Fruit fly (Drosophila melanogaster) whole organism, embryonic: Measurements from ENCODE around the gene Ddc.

Source experiments
- CG10267 ChIP-seq: fragments of 200-800 bp; sonication (Bioruptor generic); optimal IDR thresholded peaks from 2 replicates; lab custom pipeline; 2018; ENCODE audit warnings: missing biosample characterization, mild to moderate bottlenecking, missing genetic modification characterization, moderate library complexity
- CG10321 ChIP-seq: fragments of 200-800 bp; sonication (Bioruptor generic); IDR thresholded peaks from 2 replicates; pipeline ENCODE4 v1.3.6; 2022; ENCODE audit warnings: missing biosample characterization, missing genetic modification characterization
- CG12071 ChIP-seq: fragments of 200-800 bp; sonication (Bioruptor generic); optimal IDR thresholded peaks from 3 replicates; lab custom pipeline; 2018; ENCODE audit warnings: missing biosample characterization, mild to moderate bottlenecking, missing genetic modification characterization
- CG12659 ChIP-seq: fragments of 200-800 bp; sonication (Bioruptor generic); optimal IDR thresholded peaks from 3 replicates; lab custom pipeline; 2017; ENCODE audit warnings: mild to moderate bottlenecking, missing biosample characterization, missing genetic modification reagents, missing genetic modification characterization
- CG13287 ChIP-seq: fragments of 200-800 bp; sonication (Bioruptor generic); IDR thresholded peaks from 2 replicates; pipeline ENCODE4 v1.3.6; 2022; ENCODE audit warnings: missing biosample characterization, missing genetic modification characterization; ENCODE audit not compliant: partially characterized antibody
- CG15269 ChIP-seq: fragments of 200-800 bp; sonication (Bioruptor generic); optimal IDR thresholded peaks from 2 replicates; lab custom pipeline; 2018; ENCODE audit warnings: missing biosample characterization, mild to moderate bottlenecking, missing genetic modification characterization, moderate library complexity
- CG18262 ChIP-seq: fragments of 200-800 bp; optimal IDR thresholded peaks from 3 replicates; lab custom pipeline; 2019; ENCODE audit warnings: missing biosample characterization, mild to moderate bottlenecking, missing genetic modification characterization, moderate library complexity
- CG30431 ChIP-seq: fragments of 200-800 bp; sonication (Bioruptor generic); optimal IDR thresholded peaks from 2 replicates; lab custom pipeline; 2017; ENCODE audit warnings: missing biosample characterization, missing genetic modification characterization
- CG33557 ChIP-seq: fragments of 200-800 bp; sonication (Bioruptor generic); optimal IDR thresholded peaks from 2 replicates; lab custom pipeline; 2019; ENCODE audit warnings: missing biosample characterization, mild to moderate bottlenecking, missing genetic modification characterization, moderate library complexity
- CG8290 ChIP-seq, 3 experiments: fragments of 200-800 bp; sonication (Bioruptor generic); optimal IDR thresholded peaks; 2 replicates each; lab custom pipeline; 2016 to 2019; ENCODE audit warnings: missing biosample characterization in 3 of 3, missing genetic modification characterization in 3 of 3, mild to moderate bottlenecking in 2 of 3, moderate library complexity in 1 of 3
- CG9727 ChIP-seq: fragments of 200-800 bp; sonication (Bioruptor generic); optimal IDR thresholded peaks from 3 replicates; lab custom pipeline; 2017; ENCODE audit warnings: missing biosample characterization, mild to moderate bottlenecking, missing genetic modification characterization
- Dll ChIP-seq: fragments of 200-800 bp; sonication (Bioruptor generic); IDR thresholded peaks from 4 replicates; pipeline ENCODE4 v1.3.6; 2022; ENCODE audit warnings: missing biosample characterization, missing genetic modification characterization; ENCODE audit not compliant: partially characterized antibody
- E2f2 ChIP-seq: fragments of 200-800 bp; sonication (Bioruptor generic); IDR thresholded peaks from 2 replicates; pipeline ENCODE4 v1.3.6; 2022; ENCODE audit warnings: missing biosample characterization, missing genetic modification characterization
- Gsc ChIP-seq: fragments of 200-800 bp; sonication (Bioruptor generic); IDR thresholded peaks from 2 replicates; pipeline ENCODE4 v1.3.6; 2022; ENCODE audit warnings: missing biosample characterization, missing genetic modification characterization
- H15 ChIP-seq: fragments of 200-800 bp; sonication (Bioruptor generic); IDR thresholded peaks from 3 replicates; pipeline ENCODE4 v1.3.6; 2022; ENCODE audit warnings: missing biosample characterization, missing genetic modification characterization
- HmgD ChIP-seq: fragments of 200-800 bp; sonication (Bioruptor generic); optimal IDR thresholded peaks from 3 replicates; lab custom pipeline; 2016; ENCODE audit warnings: missing biosample characterization, missing genetic modification characterization
- Lpt ChIP-seq: fragments of >200 bp; optimal IDR thresholded peaks from 2 replicates; lab custom pipeline; 2018; ENCODE audit warnings: missing biosample characterization, missing genetic modification characterization
- Meics ChIP-seq: fragments of 200-800 bp; sonication (Bioruptor generic); optimal IDR thresholded peaks from 2 replicates; lab custom pipeline; 2017; ENCODE audit warnings: missing biosample characterization, mild to moderate bottlenecking, missing genetic modification characterization
- Nf-YC ChIP-seq: fragments of 200-800 bp; optimal IDR thresholded peaks from 3 replicates; lab custom pipeline; 2019; ENCODE audit warnings: missing biosample characterization, mild to moderate bottlenecking, missing genetic modification characterization, moderate library complexity
- PHDP ChIP-seq: fragments of 200-800 bp; sonication (Bioruptor generic); optimal IDR thresholded peaks from 3 replicates; lab custom pipeline; 2018; ENCODE audit warnings: missing biosample characterization, mild to moderate bottlenecking, missing genetic modification characterization, moderate library complexity
- Pdp1 ChIP-seq, 2 experiments: fragments of 200-800 bp; sonication (Bioruptor generic); optimal IDR thresholded peaks; 3 replicates each; lab custom pipeline; 2016; ENCODE audit warnings: missing biosample characterization in 2 of 2, missing genetic modification characterization in 2 of 2, mild to moderate bottlenecking in 1 of 2, moderate library complexity in 1 of 2
- Poxn ChIP-seq: fragments of 200-800 bp; sonication (Bioruptor generic); IDR thresholded peaks from 2 replicates; pipeline ENCODE4 v1.3.6; 2022; ENCODE audit warnings: missing biosample characterization, missing genetic modification characterization
- Ravus ChIP-seq: fragments of 200-800 bp; sonication (Bioruptor generic); IDR thresholded peaks from 2 replicates; pipeline ENCODE4 v1.3.6; 2022; ENCODE audit warnings: missing biosample characterization, missing genetic modification characterization
- Scr ChIP-seq: fragments of 200-800 bp; sonication (Bioruptor generic); IDR thresholded peaks from 2 replicates; pipeline ENCODE4 v1.3.6; 2022; ENCODE audit warnings: missing biosample characterization, missing genetic modification characterization; ENCODE audit not compliant: partially characterized antibody
- Sox102F ChIP-seq: fragments of 200-800 bp; sonication (Bioruptor generic); optimal IDR thresholded peaks from 2 replicates; lab custom pipeline; 2018; ENCODE audit warnings: missing biosample characterization, mild to moderate bottlenecking, missing genetic modification characterization, moderate library complexity
- Trl ChIP-seq, 3 experiments: fragments of >200 bp in 2 of 3; fragments of 200-800 bp in 1 of 3; sonication (Bioruptor generic) in 1 of 3; optimal IDR thresholded peaks; 2 replicates in 1 of 3; 3 replicates in 2 of 3; lab custom pipeline; 2016 to 2017; ENCODE audit warnings: missing biosample characterization in 1 of 3, missing genetic modification characterization in 1 of 3
- abd-A ChIP-seq: fragments of 200-800 bp; sonication (Bioruptor generic); optimal IDR thresholded peaks from 3 replicates; lab custom pipeline; 2019; ENCODE audit warnings: missing biosample characterization, mild to moderate bottlenecking, missing genetic modification characterization, moderate library complexity
- chinmo ChIP-seq: fragments of 200-800 bp; sonication (Bioruptor generic); IDR thresholded peaks from 4 replicates; pipeline ENCODE4 v1.3.6; 2022; ENCODE audit warnings: missing biosample characterization, missing genetic modification characterization; ENCODE audit not compliant: partially characterized antibody
- chm ChIP-seq: fragments of 200-800 bp; sonication (Bioruptor generic); IDR thresholded peaks from 2 replicates; pipeline ENCODE4 v1.3.6; 2022; ENCODE audit warnings: missing biosample characterization, missing genetic modification characterization
- danr ChIP-seq: fragments of 200-800 bp; sonication (Bioruptor generic); IDR thresholded peaks from 2 replicates; pipeline ENCODE4 v1.3.6; 2022; ENCODE audit warnings: missing biosample characterization, missing genetic modification characterization
- dm ChIP-seq: fragments of 200-800 bp; sonication (Bioruptor generic); optimal IDR thresholded peaks from 3 replicates; lab custom pipeline; 2016; ENCODE audit warnings: missing biosample characterization, missing genetic modification characterization
- dmrt11E ChIP-seq: fragments of 200-800 bp; sonication (Bioruptor generic); optimal IDR thresholded peaks from 3 replicates; lab custom pipeline; 2018; ENCODE audit warnings: missing biosample characterization, mild to moderate bottlenecking, missing genetic modification characterization, moderate library complexity
- dmrt99B ChIP-seq: fragments of 200-800 bp; sonication (Bioruptor generic); optimal IDR thresholded peaks from 2 replicates; lab custom pipeline; 2018; ENCODE audit warnings: missing biosample characterization, mild to moderate bottlenecking, missing genetic modification characterization, moderate library complexity
- eyg ChIP-seq: fragments of 200-800 bp; sonication (Bioruptor generic); optimal IDR thresholded peaks from 3 replicates; lab custom pipeline; 2016; ENCODE audit warnings: missing biosample characterization, missing genetic modification characterization
- gcm ChIP-seq: fragments of 200-800 bp; sonication (Bioruptor generic); optimal IDR thresholded peaks from 2 replicates; lab custom pipeline; 2019; ENCODE audit warnings: missing biosample characterization, mild to moderate bottlenecking, missing genetic modification characterization, moderate library complexity
- hbn ChIP-seq: fragments of 200-800 bp; sonication (Bioruptor generic); IDR thresholded peaks from 2 replicates; pipeline ENCODE4 v1.3.6; 2022; ENCODE audit warnings: missing biosample characterization, missing genetic modification characterization; ENCODE audit not compliant: partially characterized antibody
- hkb ChIP-seq, 2 experiments: fragments of 200-800 bp in 1 of 2; fragments of >200 bp in 1 of 2; sonication (Bioruptor generic) in 1 of 2; IDR thresholded peaks in 1 of 2; optimal IDR thresholded peaks in 1 of 2; 2 replicates each; pipeline versions ENCODE4 v1.3.6 to Lab custom; 2017 to 2022; ENCODE audit warnings: missing biosample characterization in 1 of 2, missing genetic modification characterization in 1 of 2
- jumu ChIP-seq: fragments of 200-800 bp; sonication (Bioruptor generic); optimal IDR thresholded peaks from 3 replicates; lab custom pipeline; 2016; ENCODE audit warnings: missing biosample characterization, missing genetic modification characterization
- kay ChIP-seq: fragments of 200-800 bp; sonication (Bioruptor generic); optimal IDR thresholded peaks from 2 replicates; lab custom pipeline; 2016; ENCODE audit warnings: missing biosample characterization, missing genetic modification characterization
- nom ChIP-seq: fragments of 200-800 bp; sonication (Bioruptor generic); optimal IDR thresholded peaks from 2 replicates; lab custom pipeline; 2017; ENCODE audit warnings: missing biosample characterization, missing genetic modification characterization, mild to moderate bottlenecking, moderate library complexity, missing genetic modification reagents
- sd ChIP-seq: fragments of 200-800 bp; sonication (Bioruptor generic); optimal IDR thresholded peaks from 3 replicates; lab custom pipeline; 2018; ENCODE audit warnings: missing biosample characterization, mild to moderate bottlenecking, missing genetic modification characterization, moderate library complexity
- sens-2 ChIP-seq: fragments of 200-800 bp; sonication (Bioruptor generic); IDR thresholded peaks from 2 replicates; pipeline ENCODE4 v1.3.6; 2022; ENCODE audit warnings: missing biosample characterization, missing genetic modification characterization
- tna ChIP-seq: fragments of 200-800 bp; sonication (Bioruptor generic); IDR thresholded peaks from 2 replicates; pipeline ENCODE4 v1.3.6; 2022; ENCODE audit warnings: missing biosample characterization, missing genetic modification characterization; ENCODE audit not compliant: partially characterized antibody
- twi ChIP-seq: fragments of 200-800 bp; optimal IDR thresholded peaks from 2 replicates; lab custom pipeline; 2019; ENCODE audit warnings: missing biosample characterization, mild to moderate bottlenecking, missing genetic modification characterization, moderate library complexity
- unpg ChIP-seq: fragments of 200-800 bp; sonication (Bioruptor generic); optimal IDR thresholded peaks from 3 replicates; lab custom pipeline; 2018; ENCODE audit warnings: missing biosample characterization, mild to moderate bottlenecking, missing genetic modification characterization, moderate library complexity
- z ChIP-seq: fragments of 200-800 bp; sonication (Bioruptor generic); IDR thresholded peaks from 3 replicates; pipeline ENCODE4 v1.3.6; 2022; ENCODE audit warnings: missing biosample characterization, missing genetic modification characterization

Ddc gene

DNA sequence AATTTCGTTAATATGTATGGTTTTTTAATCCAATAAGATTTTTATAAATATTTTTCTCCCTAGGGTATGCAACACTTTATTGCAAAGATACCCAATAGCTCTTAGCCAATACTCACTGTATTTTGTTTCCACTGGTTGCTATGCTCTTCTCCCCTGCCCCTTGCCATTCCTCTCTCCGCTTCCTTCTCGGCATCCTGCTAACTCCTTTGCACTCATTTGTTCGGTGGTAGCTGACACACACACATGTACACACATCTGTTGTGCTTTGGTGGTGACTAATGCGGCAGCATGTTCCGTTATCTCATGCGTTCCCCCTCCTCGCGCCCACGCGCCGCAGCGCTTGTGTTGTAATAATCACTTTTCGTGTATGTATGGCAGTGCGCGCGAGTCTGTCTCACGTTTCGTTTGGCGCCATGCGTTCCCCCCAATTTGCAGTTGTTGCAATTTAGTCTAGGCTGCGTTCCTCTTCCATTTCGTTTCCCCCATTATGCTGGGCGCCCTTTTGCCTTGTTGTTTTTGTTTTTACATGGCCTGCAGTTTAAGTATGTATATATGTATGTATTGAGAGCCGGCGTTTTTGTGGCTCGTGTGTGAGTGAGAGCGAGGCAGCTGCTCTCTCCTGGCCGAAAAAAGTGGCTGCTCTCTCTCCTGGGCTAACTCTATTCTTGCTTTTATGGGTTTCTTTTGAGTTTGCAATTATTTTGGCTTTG is 14.9 kb upstream of the Ddc start, which contains the start of gene Polr1D:
TSS of gene Polr1D (minus strand) at position 420 of the 710 bp plus-strand sequence.
- TF ChIP-seq unpg (GFP tag; lab: Kevin White, UChicago) (no peak), chinmo (peak; percentile 99), CG30431 (GFP tag; lab: Kevin White, UChicago) (no peak), Gsc (GFP tag; lab: Robert Waterston, UW) (no peak), Scr (GFP tag; lab: Robert Waterston, UW) (peak; percentile 25; the same call in 1 of the 2 replicates), hbn (GFP tag; lab: Robert Waterston, UW) (no peak), kay (GFP tag; lab: Kevin White, UChicago) (peak; percentile 85), H15 (GFP tag; lab: Robert Waterston, UW) (no peak), twi (tag; lab: Kevin White, UChicago) (peak; percentile 86), CG10321 (no peak), CG13287 (GFP tag; lab: Robert Waterston, UW) (peak; percentile 43), hkb (optimal IDR thresholded peaks at IDR 0.05; lab: Kevin White, UChicago) (no peak), hkb (GFP tag; IDR thresholded peaks at IDR 0.05; lab: Robert Waterston, UW) (0 out of 2 replicates have a peak, but pooled peaks have one; percentile 53), abd-A (tag; lab: Kevin White, UChicago) (peak; percentile 94), CG12659 (GFP tag; lab: Kevin White, UChicago) (peak; percentile 35), sens-2 (GFP tag; lab: Robert Waterston, UW) (no peak), Dll (peak; percentile 45; the same call in 1 of the 4 replicates), CG9727 (GFP tag; lab: Kevin White, UChicago) (peak; percentile 38), CG18262 (tag; lab: Kevin White, UChicago) (peak; percentile 19), CG10267 (no peak), dmrt11E (tag; lab: Kevin White, UChicago) (no peak), CG12071 (GFP tag; lab: Kevin White, UChicago) (no peak), E2f2 (GFP tag; lab: Robert Waterston, UW) (peak; percentile 11; the same call in 1 of the 2 replicates), z (GFP tag; lab: Robert Waterston, UW) (peak; percentile 79), tna (GFP tag; lab: Robert Waterston, UW) (0 out of 2 replicates have a peak, but pooled peaks have one; percentile 16), CG33557 (peak; percentile 2), Lpt (GFP tag; lab: Kevin White, UChicago) (peak; percentile 71), eyg (GFP tag; lab: Kevin White, UChicago) (no peak), chm (GFP tag; lab: Robert Waterston, UW) (0 out of 2 replicates have a peak, but pooled peaks have one; percentile 30), gcm (GFP tag; lab: Kevin White, UChicago) (peak; percentile 30), nom (GFP tag; lab: Kevin White, UChicago) (peak; percentile 12), Pdp1 (GFP tag; optimal IDR thresholded peaks at IDR 0.05; lab: Kevin White, UChicago) (peak in 1 of 2 experiments; percentile 83), Poxn (GFP tag; lab: Robert Waterston, UW) (no peak), HmgD (GFP tag; lab: Kevin White, UChicago) (peak; percentile 26), Ravus (no peak), Trl (optimal IDR thresholded peaks at IDR 0.05; lab: Kevin White, UChicago) (peak; percentile 76 to 85), Trl (GFP tag; optimal IDR thresholded peaks at IDR 0.05; lab: Kevin White, UChicago) (no peak), dmrt99B (peak; percentile 24), danr (no peak), Nf-YC (peak; percentile 3), Sox102F (GFP tag; lab: Kevin White, UChicago) (no peak), dm (GFP tag; lab: Kevin White, UChicago) (peak; percentile 47), PHDP (tag; lab: Kevin White, UChicago) (peak; percentile 14), CG8290 (GFP tag; optimal IDR thresholded peaks at IDR 0.05; lab: Kevin White, UChicago) (peak; percentile 15), CG8290 (tag; optimal IDR thresholded peaks at IDR 0.05; lab: Kevin White, UChicago) (peak; percentile 18 to 50), jumu (GFP tag; lab: Kevin White, UChicago) (no peak), CG15269 (tag; lab: Kevin White, UChicago) (peak; percentile 51), sd (tag; lab: Kevin White, UChicago) (peak; percentile 52), Meics (no peak)
